Fruit fly (Drosophila melanogaster) whole organism, pupa: ENCODE results near the gene CG43094.

Source experiments
- CG12605 ChIP-seq: fragments of 200-800 bp; sonication (Bioruptor generic); IDR thresholded peaks from 2 replicates; pipeline ENCODE4 v1.3.6; 2022; ENCODE audit warnings: missing biosample characterization, missing genetic modification characterization
- CG13204 ChIP-seq: fragments of 200-800 bp; sonication (Bioruptor generic); optimal IDR thresholded peaks from 2 replicates; lab custom pipeline; 2018; ENCODE audit warnings: missing biosample characterization, mild to moderate bottlenecking, missing genetic modification characterization, moderate library complexity
- CG15710 ChIP-seq: fragments of 200-800 bp; sonication (Bioruptor generic); optimal IDR thresholded peaks from 2 replicates; lab custom pipeline; 2018; ENCODE audit warnings: missing biosample characterization, mild to moderate bottlenecking, missing genetic modification characterization, moderate library complexity
- CG17806 ChIP-seq: fragments of 200-800 bp; sonication (Bioruptor generic); optimal IDR thresholded peaks from 2 replicates; lab custom pipeline; 2018; ENCODE audit warnings: missing biosample characterization, mild to moderate bottlenecking, missing genetic modification characterization, moderate library complexity
- CG4496 ChIP-seq: fragments of 200-800 bp; sonication (Bioruptor generic); IDR thresholded peaks from 3 replicates; pipeline ENCODE4 v1.3.6; 2022; ENCODE audit warnings: missing biosample characterization, missing genetic modification characterization
- CG8159 ChIP-seq: fragments of 200-800 bp; sonication (Bioruptor generic); optimal IDR thresholded peaks from 3 replicates; lab custom pipeline; 2018; ENCODE audit warnings: missing biosample characterization, mild to moderate bottlenecking, missing genetic modification characterization, moderate library complexity
- CG8301 ChIP-seq: fragments of 200-800 bp; sonication (Bioruptor generic); optimal IDR thresholded peaks from 2 replicates; lab custom pipeline; 2018; ENCODE audit warnings: missing biosample characterization, mild to moderate bottlenecking, missing genetic modification characterization
- CG9948 ChIP-seq: fragments of 200-800 bp; sonication (Bioruptor generic); optimal IDR thresholded peaks from 2 replicates; lab custom pipeline; 2018; ENCODE audit warnings: missing biosample characterization, mild to moderate bottlenecking, missing genetic modification characterization, moderate library complexity
- D1 ChIP-seq: fragments of 200-800 bp; sonication (Bioruptor generic); optimal IDR thresholded peaks from 2 replicates; lab custom pipeline; 2018; ENCODE audit warnings: missing biosample characterization, mild to moderate bottlenecking, missing genetic modification characterization, moderate library complexity
- Ets98B ChIP-seq: fragments of 200-800 bp; sonication (Bioruptor generic); IDR thresholded peaks from 2 replicates; pipeline ENCODE4 v1.3.6; 2022; ENCODE audit warnings: missing biosample characterization, missing genetic modification characterization
- Pif1A ChIP-seq: fragments of 200-800 bp; sonication (Bioruptor generic); optimal IDR thresholded peaks from 3 replicates; lab custom pipeline; 2016; ENCODE audit warnings: missing biosample characterization, missing genetic modification characterization
- Pif1B ChIP-seq: fragments of 200-800 bp; sonication (Bioruptor generic); optimal IDR thresholded peaks from 3 replicates; lab custom pipeline; 2016; ENCODE audit warnings: missing biosample characterization, missing genetic modification characterization
- fd96Ca ChIP-seq: fragments of 200-800 bp; sonication (Bioruptor generic); IDR thresholded peaks from 3 replicates; pipeline ENCODE4 v1.3.6; 2022; ENCODE audit warnings: missing biosample characterization, missing genetic modification characterization
- gl ChIP-seq: fragments of 200-800 bp; sonication (Bioruptor generic); optimal IDR thresholded peaks from 2 replicates; lab custom pipeline; 2018; ENCODE audit warnings: missing biosample characterization, mild to moderate bottlenecking, missing genetic modification characterization

DNA sequence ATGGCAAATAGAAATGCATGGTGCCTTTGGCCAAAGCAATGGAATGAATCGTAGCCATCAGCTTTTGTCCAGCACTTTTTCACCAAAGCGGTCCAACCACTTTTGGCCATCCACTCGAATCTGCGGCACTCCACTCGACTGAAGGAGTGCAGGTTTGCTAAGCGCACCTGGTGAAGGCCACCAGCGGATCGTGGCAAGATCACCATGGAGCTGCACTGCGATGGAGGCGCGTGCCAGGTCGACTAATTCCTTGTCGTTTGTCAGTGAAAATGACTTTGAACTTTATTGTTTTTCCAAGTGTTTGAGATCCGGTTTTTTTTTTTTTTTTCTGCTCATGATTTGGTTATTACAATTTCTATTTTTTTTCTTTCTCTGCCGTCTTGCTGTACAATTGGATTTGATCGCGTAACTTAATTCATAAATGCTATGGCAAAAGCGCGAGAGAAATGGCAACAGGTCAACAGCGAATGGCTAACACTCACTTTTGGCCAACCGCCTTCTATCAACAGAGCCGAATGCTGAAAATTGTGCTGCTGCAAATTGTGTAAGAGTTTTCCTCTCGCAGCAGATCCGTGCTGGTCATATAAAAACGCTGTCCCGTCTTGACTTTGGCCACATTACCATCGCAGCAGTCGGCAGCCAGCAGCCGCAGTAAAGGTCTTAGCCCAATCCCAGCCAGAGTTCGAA lies 33.0 kb upstream of the CG43094 start, which contains the start of gene CG7031:
- no peak for TF ChIP-seq CG9948
- no peak for TF ChIP-seq Pif1B
- TF ChIP-seq CG17806 (tag; lab: Kevin White, UChicago): no peak
- TF ChIP-seq CG8301 (tag; lab: Kevin White, UChicago): no peak
- TF ChIP-seq CG13204: no peak
- TF ChIP-seq gl (tag; lab: Kevin White, UChicago): no peak
- TF ChIP-seq fd96Ca (GFP tag; lab: Robert Waterston, UW): no peak
- no peak for TF ChIP-seq CG12605
- peak; percentile 65 for TF ChIP-seq CG4496 (GFP tag; lab: Robert Waterston, UW)
- no peak; the same call in 1 of the 2 replicates for TF ChIP-seq Ets98B (GFP tag; lab: Robert Waterston, UW)
- TF ChIP-seq Pif1A: no peak
- no peak for TF ChIP-seq D1 (tag; lab: Kevin White, UChicago)
- no peak for TF ChIP-seq CG15710 (tag; lab: Kevin White, UChicago)
- no peak for TF ChIP-seq CG8159 (tag; lab: Kevin White, UChicago)
